Worm (Caenorhabditis elegans) whole organism, midembryonic: Measurements from ENCODE around the gene F09C6.11.

ENCODE experiments used
- T22C8.4 ChIP-seq: fragments of 200-800 bp; sonication (Bioruptor generic); IDR thresholded peaks from 2 replicates; pipeline ENCODE4 v1.3.6; 2022; ENCODE audit warnings: missing genetic modification characterization, missing compliant biosample characterization
- cog-1 ChIP-seq: sonication (generic microtip); optimal IDR thresholded peaks from 2 replicates; lab custom pipeline; 2016; ENCODE audit warnings: missing genetic modification characterization, missing compliant biosample characterization
- flt-1 ChIP-seq: fragments of 200-800 bp; sonication (Bioruptor generic); IDR thresholded peaks from 2 replicates; pipeline ENCODE4 v1.3.6; 2022; ENCODE audit warnings: missing genetic modification characterization, missing compliant biosample characterization
- klf-2 ChIP-seq: fragments of 200-800 bp; sonication (Bioruptor generic); conservative IDR thresholded peaks from 2 replicates; pipeline ENCODE4 v1.3.6; 2022; ENCODE audit warnings: missing genetic modification reagents, missing genetic modification characterization, missing compliant biosample characterization
- med-1 ChIP-seq: sonication (generic microtip); optimal IDR thresholded peaks from 2 replicates; lab custom pipeline; 2017; ENCODE audit warnings: missing genetic modification characterization, mild to moderate bottlenecking, missing compliant biosample characterization, antibody characterized with exemption, missing genetic modification reagents; ENCODE audit not compliant: insufficient read depth
- ref-1 ChIP-seq: fragments of 200-800 bp; sonication (Bioruptor generic); conservative IDR thresholded peaks from 2 replicates; pipeline ENCODE4 v1.3.6; 2022; ENCODE audit warnings: missing genetic modification reagents, missing genetic modification characterization, missing compliant biosample characterization
- tab-1 ChIP-seq: fragments of 200-800 bp; sonication (Bioruptor generic); IDR thresholded peaks from 2 replicates; pipeline ENCODE4 v1.3.6; 2022; ENCODE audit warnings: missing genetic modification characterization, missing compliant biosample characterization
- ztf-23 ChIP-seq: fragments of 200-800 bp; sonication (Bioruptor generic); IDR thresholded peaks from 2 replicates; pipeline ENCODE4 v1.3.6; 2022; ENCODE audit warnings: missing genetic modification reagents, missing genetic modification characterization, missing compliant biosample characterization
- ztf-29 ChIP-seq: fragments of 200-800 bp; sonication (Bioruptor generic); IDR thresholded peaks from 2 replicates; pipeline ENCODE4 v1.3.6; 2022; ENCODE audit warnings: missing genetic modification reagents, missing genetic modification characterization, missing compliant biosample characterization

Gene F09C6.11

DNA sequence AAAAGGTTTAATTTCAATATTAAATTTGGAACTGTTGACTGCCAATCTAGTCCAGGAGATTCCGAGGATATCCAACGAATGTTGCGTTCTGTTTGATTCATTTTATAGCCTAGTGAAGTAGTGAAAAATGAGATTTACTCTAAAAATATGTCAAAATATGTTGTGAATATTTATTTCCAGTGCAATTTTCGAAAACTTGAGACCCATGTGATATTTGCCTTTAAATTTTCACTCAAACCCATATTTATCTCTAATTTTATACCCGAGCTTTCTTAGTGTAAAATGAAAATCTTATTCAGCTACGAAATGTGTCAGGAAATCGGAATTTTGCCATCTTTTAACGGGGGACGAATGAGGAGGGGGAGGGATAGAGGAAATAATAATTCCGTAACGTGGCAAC lies 27.8 kb upstream of the F09C6.11 start, which contains the start of gene F09C6.16:
TSS of gene F09C6.16 (minus strand) at position 101 of the 400 bp plus-strand sequence.
- no peak for TF ChIP-seq flt-1 (GFP tag; lab: Robert Waterston, UW)
- TF ChIP-seq ztf-29 (GFP tag; lab: Robert Waterston, UW), result no peak
- no peak for TF ChIP-seq ztf-23
- TF ChIP-seq T22C8.4 (GFP tag; lab: Robert Waterston, UW), result no peak
- no peak for TF ChIP-seq cog-1 (tag; lab: Kevin White, UChicago)
- no peak for TF ChIP-seq ref-1 (GFP tag; lab: Robert Waterston, UW)
- no peak for TF ChIP-seq med-1 (GFP tag; lab: Kevin White, UChicago)
- no peak for TF ChIP-seq klf-2

DNA sequence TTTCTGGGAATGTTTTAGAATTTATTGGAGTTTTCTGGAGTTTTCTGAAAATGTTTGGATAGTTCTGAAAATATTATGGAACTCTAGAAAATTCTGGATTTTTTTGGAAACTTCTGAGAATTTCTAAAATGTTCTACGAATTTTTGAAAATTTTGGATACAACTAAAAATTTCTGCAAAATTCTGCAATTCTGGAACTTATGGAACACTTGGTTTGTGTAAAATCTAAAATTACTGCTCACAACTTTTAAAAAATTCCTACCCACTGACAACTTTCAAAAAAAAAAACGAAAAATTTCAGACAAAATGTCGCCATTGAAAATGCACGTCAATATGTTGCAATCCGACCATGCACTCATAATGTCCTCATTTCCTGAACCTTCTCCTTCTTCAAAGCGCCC lies 22.5 kb upstream of the F09C6.11 start, which contains the start of gene nhr-262:
TSS of gene nhr-262 (plus strand) at position 301 of the 400 bp plus-strand sequence.
- TF ChIP-seq T22C8.4 (GFP tag; lab: Robert Waterston, UW) (no peak), ztf-23 (no peak)

DNA sequence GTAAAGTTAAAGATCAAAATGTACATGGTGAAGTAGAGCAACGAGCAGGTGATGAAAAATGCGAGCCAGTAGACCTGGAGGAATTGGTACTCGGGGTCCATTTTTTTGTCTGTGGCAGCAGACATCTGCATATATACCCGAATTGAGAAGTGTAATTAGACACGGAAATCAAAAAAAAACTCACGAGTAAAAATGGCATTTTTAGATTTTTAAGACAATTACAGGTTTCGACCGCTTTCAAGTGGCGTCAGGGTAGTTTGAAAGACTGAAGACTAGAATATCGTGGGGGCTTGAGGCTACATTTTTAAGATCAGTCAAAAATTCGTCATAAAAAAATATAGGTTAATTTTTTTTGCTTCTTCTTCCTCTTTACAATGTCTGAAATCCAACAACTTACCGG lies 20.6 kb upstream of the F09C6.11 start, which contains the start of gene srd-68:
TSS of gene srd-68 (minus strand) at position 101 of the 400 bp plus-strand sequence.
- no peak for TF ChIP-seq tab-1 (GFP tag; lab: Robert Waterston, UW)

DNA sequence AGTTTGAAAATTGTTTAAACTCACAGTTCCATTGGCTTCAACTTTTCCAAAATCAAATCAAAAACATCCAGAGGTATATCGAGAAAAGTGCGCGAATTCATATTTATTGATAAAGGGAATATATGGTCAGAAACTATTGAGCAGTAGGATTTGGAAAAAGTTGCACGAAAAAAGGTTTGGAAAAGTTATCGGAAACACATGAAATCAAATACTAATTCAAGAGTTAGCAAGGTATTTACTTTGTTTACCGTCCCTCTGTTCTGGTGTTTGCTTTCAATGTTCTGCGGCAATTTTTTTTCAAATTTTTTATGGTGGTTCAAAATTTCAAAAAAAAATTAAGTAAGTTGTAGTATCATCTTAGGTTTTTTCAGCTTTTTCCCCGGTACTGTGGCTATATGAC lies 17.2 kb upstream of the F09C6.11 start, which contains the start of gene fbxa-45:
TSS of gene fbxa-45 (minus strand) at position 101 of the 400 bp plus-strand sequence.
- TF ChIP-seq ztf-29 (GFP tag; lab: Robert Waterston, UW), result no peak
- TF ChIP-seq ztf-23, result no peak
- no peak for TF ChIP-seq klf-2
- no peak for TF ChIP-seq ref-1 (GFP tag; lab: Robert Waterston, UW)
- TF ChIP-seq flt-1 (GFP tag; lab: Robert Waterston, UW), result no peak
- TF ChIP-seq tab-1 (GFP tag; lab: Robert Waterston, UW), result no peak
- no peak for TF ChIP-seq cog-1 (tag; lab: Kevin White, UChicago)
- TF ChIP-seq T22C8.4 (GFP tag; lab: Robert Waterston, UW), result no peak
- no peak for TF ChIP-seq med-1 (GFP tag; lab: Kevin White, UChicago)

DNA sequence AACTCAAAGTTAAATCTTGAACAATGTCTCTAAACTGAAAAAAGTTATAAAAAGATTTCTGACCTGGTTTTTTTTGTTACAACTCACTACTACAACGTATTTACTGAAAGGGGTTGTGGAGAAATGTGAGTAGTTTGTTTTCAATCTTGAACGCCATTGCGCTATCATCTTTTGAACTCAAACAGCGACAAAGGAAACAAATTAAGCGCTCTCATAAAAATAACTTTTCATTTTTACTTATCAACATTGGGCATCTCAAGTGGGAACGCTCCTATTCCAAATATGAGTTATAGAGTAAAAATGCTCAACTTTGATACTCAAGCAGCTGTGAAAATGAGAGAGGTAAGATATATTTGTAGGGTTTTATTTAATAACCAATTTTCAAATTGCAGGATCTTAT lies 11.3 kb upstream of the F09C6.11 start, which contains the start of gene F09C6.15:
TSS of gene F09C6.15 (plus strand) at position 301 of the 400 bp plus-strand sequence.
- TF ChIP-seq klf-2, result no peak

DNA sequence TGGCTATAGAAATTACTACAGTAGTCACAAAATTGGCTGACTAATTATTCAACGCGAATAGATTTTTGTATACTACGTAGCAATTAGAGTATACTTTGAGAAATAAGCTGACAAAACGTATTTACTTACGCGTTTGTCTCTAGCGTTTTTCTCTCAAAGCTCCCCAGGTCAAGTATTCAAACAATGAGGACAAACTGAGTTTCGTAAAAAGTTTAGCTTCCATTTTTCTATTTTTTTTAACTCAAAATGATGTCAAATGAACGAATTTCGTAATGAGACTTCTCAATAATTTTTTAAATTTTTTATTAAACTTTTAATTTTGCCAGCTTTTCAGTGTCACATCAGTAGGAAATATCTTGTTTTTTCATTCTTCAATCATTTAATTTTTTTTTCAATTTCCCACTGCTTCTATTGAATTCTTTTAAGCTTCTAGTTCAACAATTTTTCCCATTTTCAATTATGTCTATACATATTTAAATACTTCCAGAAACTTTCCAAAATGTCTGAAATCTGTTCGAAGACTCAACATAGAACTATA lies 6.7 kb upstream of the F09C6.11 start, which contains the start of the genes ifas-2 and fbxa-44:
TSS of gene ifas-2 (minus strand) at position 101 of the 538 bp plus-strand sequence.
TSS of gene fbxa-44 (plus strand) at position 488 of the 538 bp plus-strand sequence.
- TF ChIP-seq med-1 (GFP tag; lab: Kevin White, UChicago), result no peak

DNA sequence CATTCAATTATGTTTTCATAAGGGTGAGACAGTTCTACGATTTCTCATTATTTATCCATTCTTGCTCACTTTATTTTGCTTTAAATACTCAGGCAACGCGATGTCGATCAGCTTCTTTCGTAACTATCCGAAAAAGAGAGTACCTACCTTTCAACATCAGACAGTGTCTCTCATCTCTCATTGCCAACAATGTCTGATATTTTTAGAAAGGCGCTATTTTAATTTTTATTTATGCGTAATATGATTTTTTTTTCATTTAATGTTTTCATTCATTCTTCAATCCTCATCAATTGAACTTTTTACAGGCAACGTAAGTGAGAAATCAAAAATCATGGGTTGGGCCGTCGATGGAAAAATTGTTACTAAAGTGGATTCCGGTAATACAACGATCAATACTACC lies 2.6 kb upstream of the F09C6.11 start, which contains the start of gene F09C6.13:
TSS of gene F09C6.13 (plus strand) at position 301 of the 400 bp plus-strand sequence.
- TF ChIP-seq ztf-29 (GFP tag; lab: Robert Waterston, UW) (no peak), T22C8.4 (GFP tag; lab: Robert Waterston, UW) (no peak), tab-1 (GFP tag; lab: Robert Waterston, UW) (no peak), ref-1 (GFP tag; lab: Robert Waterston, UW) (no peak), cog-1 (tag; lab: Kevin White, UChicago) (no peak), ztf-23 (no peak), flt-1 (GFP tag; lab: Robert Waterston, UW) (no peak), med-1 (GFP tag; lab: Kevin White, UChicago) (no peak), klf-2 (no peak)

DNA sequence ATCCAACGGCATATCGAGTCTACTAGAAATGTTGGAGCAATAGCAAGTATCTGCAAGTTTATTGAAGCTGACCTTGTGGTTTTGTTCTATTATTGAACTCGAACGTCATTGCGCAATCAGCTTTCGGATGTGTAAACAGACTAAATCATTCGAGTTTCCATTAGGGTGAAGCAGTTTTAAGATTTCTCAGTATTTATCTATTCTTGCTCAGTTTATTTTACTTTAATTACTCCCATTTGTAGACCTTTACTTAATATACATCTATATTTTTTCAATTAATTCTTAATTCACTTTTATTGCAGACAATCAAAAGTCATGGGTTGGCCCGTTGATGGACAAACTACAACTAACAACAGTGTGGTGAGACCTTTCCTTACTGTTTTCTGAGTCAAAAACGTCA lies 1.4 kb downstream of the F09C6.11 start, which contains the start of gene F09C6.14:
TSS of gene F09C6.14 (plus strand) at position 301 of the 400 bp plus-strand sequence.
- no peak for TF ChIP-seq flt-1 (GFP tag; lab: Robert Waterston, UW)
- TF ChIP-seq ztf-23, result no peak
- no peak for TF ChIP-seq ztf-29 (GFP tag; lab: Robert Waterston, UW)
- no peak for TF ChIP-seq tab-1 (GFP tag; lab: Robert Waterston, UW)
- TF ChIP-seq klf-2, result no peak
- no peak for TF ChIP-seq med-1 (GFP tag; lab: Kevin White, UChicago)
- TF ChIP-seq cog-1 (tag; lab: Kevin White, UChicago), result no peak
- TF ChIP-seq ref-1 (GFP tag; lab: Robert Waterston, UW), result no peak
- TF ChIP-seq T22C8.4 (GFP tag; lab: Robert Waterston, UW), result no peak

DNA sequence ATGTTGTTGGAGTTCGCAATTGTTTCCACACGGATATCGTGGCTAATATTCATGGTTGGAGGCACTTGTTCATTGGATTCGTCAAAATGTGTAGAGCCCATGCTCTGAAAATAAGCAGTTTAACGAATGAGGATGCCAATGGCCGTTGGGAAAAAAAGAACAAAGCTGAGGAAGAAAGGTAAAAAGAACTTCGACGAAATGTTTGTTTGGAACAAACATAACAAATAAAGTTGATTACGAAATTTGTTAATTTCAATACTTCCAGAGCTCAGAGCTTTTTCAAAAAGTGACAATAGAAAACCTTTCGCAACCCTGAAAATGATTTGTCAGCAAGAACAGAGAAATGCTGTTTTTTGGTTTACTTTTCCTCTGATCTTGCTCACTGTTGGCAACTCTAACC lies 2.1 kb downstream of the F09C6.11 start, which contains the start of gene F09C6.3:
TSS of gene F09C6.3 (minus strand) at position 101 of the 400 bp plus-strand sequence.
- TF ChIP-seq klf-2 (no peak), cog-1 (tag; lab: Kevin White, UChicago) (no peak), ztf-29 (GFP tag; lab: Robert Waterston, UW) (no peak), flt-1 (GFP tag; lab: Robert Waterston, UW) (no peak), med-1 (GFP tag; lab: Kevin White, UChicago) (no peak), T22C8.4 (GFP tag; lab: Robert Waterston, UW) (no peak), tab-1 (GFP tag; lab: Robert Waterston, UW) (no peak), ref-1 (GFP tag; lab: Robert Waterston, UW) (no peak), ztf-23 (no peak)

DNA sequence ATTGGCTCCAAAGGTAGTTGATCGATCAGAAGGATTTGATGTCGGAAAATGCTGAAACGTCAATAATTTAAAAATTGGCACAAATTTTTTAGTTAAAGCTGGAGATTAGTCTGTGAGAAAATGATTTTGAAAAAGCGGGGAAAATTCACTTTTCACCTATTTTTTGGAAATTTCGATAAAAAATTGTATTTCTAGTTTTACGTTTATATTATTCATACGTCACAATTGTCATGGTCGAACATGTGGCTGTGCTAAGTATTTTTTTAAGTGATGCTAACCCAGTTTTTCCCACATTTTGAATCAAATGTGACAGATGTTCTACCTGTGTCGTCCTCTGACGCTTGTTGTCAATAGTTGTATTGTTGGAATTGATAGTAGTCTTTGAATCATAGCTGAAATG lies 2.6 kb downstream of the F09C6.11 start:
- TF ChIP-seq ztf-23 (no peak), cog-1 (tag; lab: Kevin White, UChicago) (no peak), flt-1 (GFP tag; lab: Robert Waterston, UW) (no peak), ztf-29 (GFP tag; lab: Robert Waterston, UW) (no peak), med-1 (GFP tag; lab: Kevin White, UChicago) (no peak), klf-2 (no peak), ref-1 (GFP tag; lab: Robert Waterston, UW) (no peak), tab-1 (GFP tag; lab: Robert Waterston, UW) (no peak), T22C8.4 (GFP tag; lab: Robert Waterston, UW) (no peak)
